Fruit fly (Drosophila melanogaster) whole organism, embryonic: ENCODE results near the gene moody.

Experiments
- C15 ChIP-seq: fragments of 200-800 bp; sonication (Bioruptor generic); IDR thresholded peaks from 3 replicates; pipeline ENCODE4 v1.3.6; 2022; ENCODE audit warnings: missing biosample characterization, missing genetic modification characterization
- CG10209 ChIP-seq: fragments of 200-800 bp; sonication (Bioruptor generic); optimal IDR thresholded peaks from 3 replicates; lab custom pipeline; 2017; ENCODE audit warnings: missing biosample characterization, mild to moderate bottlenecking, missing genetic modification characterization, missing genetic modification reagents
- CG1024 ChIP-seq: fragments of 200-800 bp; sonication (Bioruptor generic); IDR thresholded peaks from 2 replicates; pipeline ENCODE4 v1.3.6; 2022; ENCODE audit warnings: missing biosample characterization, missing genetic modification characterization
- CG12659 ChIP-seq: fragments of 200-800 bp; sonication (Bioruptor generic); optimal IDR thresholded peaks from 3 replicates; lab custom pipeline; 2017; ENCODE audit warnings: mild to moderate bottlenecking, missing biosample characterization, missing genetic modification reagents, missing genetic modification characterization
- CG12744 ChIP-seq: fragments of 200-800 bp; sonication (Bioruptor generic); optimal IDR thresholded peaks from 2 replicates; lab custom pipeline; 2016; ENCODE audit warnings: missing biosample characterization, missing genetic modification characterization
- CG14014 ChIP-seq: fragments of 200-800 bp; sonication (Bioruptor generic); IDR thresholded peaks from 2 replicates; pipeline ENCODE4 v1.3.6; 2022; ENCODE audit warnings: missing biosample characterization, missing genetic modification characterization
- CG16813 ChIP-seq: fragments of 200-800 bp; sonication (Bioruptor generic); IDR thresholded peaks from 3 replicates; pipeline ENCODE4 v1.3.6; 2022; ENCODE audit warnings: missing biosample characterization, missing genetic modification characterization; ENCODE audit not compliant: partially characterized antibody
- CG2199 ChIP-seq: fragments of 200-800 bp; sonication (Bioruptor generic); IDR thresholded peaks from 3 replicates; pipeline ENCODE4 v1.3.6; 2022; ENCODE audit warnings: missing biosample characterization, missing genetic modification characterization
- CG30020 ChIP-seq: fragments of 200-800 bp; optimal IDR thresholded peaks from 2 replicates; lab custom pipeline; 2019; ENCODE audit warnings: missing biosample characterization, mild to moderate bottlenecking, missing genetic modification characterization, moderate library complexity
- CG3065 ChIP-seq: fragments of 200-800 bp; sonication (Bioruptor generic); optimal IDR thresholded peaks from 2 replicates; lab custom pipeline; 2016; ENCODE audit warnings: missing biosample characterization, missing genetic modification characterization
- CG31365 ChIP-seq: fragments of 200-800 bp; sonication (Bioruptor generic); optimal IDR thresholded peaks from 2 replicates; lab custom pipeline; 2018; ENCODE audit warnings: missing biosample characterization, mild to moderate bottlenecking, missing genetic modification characterization
- CG5953 ChIP-seq: fragments of 200-800 bp; sonication (Bioruptor generic); IDR thresholded peaks from 2 replicates; pipeline ENCODE4 v1.3.6; 2022; ENCODE audit warnings: missing biosample characterization, missing genetic modification characterization
- CG6791 ChIP-seq: fragments of 200-800 bp; sonication (Bioruptor generic); IDR thresholded peaks from 3 replicates; pipeline ENCODE4 v1.3.6; 2022; ENCODE audit warnings: missing biosample characterization, missing genetic modification characterization; ENCODE audit not compliant: partially characterized antibody
- CG6813 ChIP-seq: fragments of 200-800 bp; sonication (Bioruptor generic); optimal IDR thresholded peaks from 2 replicates; lab custom pipeline; 2017; ENCODE audit warnings: missing biosample characterization, missing genetic modification characterization, mild to moderate bottlenecking, moderate library complexity, missing genetic modification reagents
- CG6854 ChIP-seq: fragments of 200-800 bp; sonication (Bioruptor generic); optimal IDR thresholded peaks from 3 replicates; lab custom pipeline; 2017; ENCODE audit warnings: missing biosample characterization, mild to moderate bottlenecking, missing genetic modification characterization
- CG7357 ChIP-seq: fragments of 200-800 bp; sonication (Bioruptor generic); IDR thresholded peaks from 3 replicates; pipeline ENCODE4 v1.3.6; 2022; ENCODE audit warnings: missing biosample characterization, missing genetic modification characterization
- CG8290 ChIP-seq, 3 experiments: fragments of 200-800 bp; sonication (Bioruptor generic); optimal IDR thresholded peaks; 2 replicates each; lab custom pipeline; 2016 to 2019; ENCODE audit warnings: missing biosample characterization in 3 of 3, missing genetic modification characterization in 3 of 3, mild to moderate bottlenecking in 2 of 3, moderate library complexity in 1 of 3
- CG9437 ChIP-seq: fragments of 200-800 bp; sonication (Bioruptor generic); optimal IDR thresholded peaks from 2 replicates; lab custom pipeline; 2018; ENCODE audit warnings: missing biosample characterization, mild to moderate bottlenecking, missing genetic modification characterization
- Dad ChIP-seq: fragments of 200-800 bp; sonication (Bioruptor generic); optimal IDR thresholded peaks from 3 replicates; lab custom pipeline; 2016; ENCODE audit warnings: missing biosample characterization, missing genetic modification characterization
- Dref ChIP-seq: fragments of 200-800 bp; sonication (Bioruptor generic); IDR thresholded peaks from 2 replicates; pipeline ENCODE4 v1.3.6; 2022; ENCODE audit warnings: missing biosample characterization, missing genetic modification characterization
- Fer3 ChIP-seq: fragments of 200-800 bp; sonication (Bioruptor generic); optimal IDR thresholded peaks from 2 replicates; lab custom pipeline; 2018; ENCODE audit warnings: missing biosample characterization, mild to moderate bottlenecking, missing genetic modification characterization, moderate library complexity
- HLH54F ChIP-seq: fragments of 200-800 bp; sonication (Bioruptor generic); optimal IDR thresholded peaks from 3 replicates; lab custom pipeline; 2016; ENCODE audit warnings: missing biosample characterization, missing genetic modification characterization
- HLHmδ ChIP-seq: fragments of 200-800 bp; sonication (Bioruptor generic); optimal IDR thresholded peaks from 2 replicates; lab custom pipeline; 2018; ENCODE audit warnings: missing biosample characterization, mild to moderate bottlenecking, missing genetic modification characterization, moderate library complexity
- Hand ChIP-seq: fragments of 200-800 bp; sonication (Bioruptor generic); optimal IDR thresholded peaks from 2 replicates; lab custom pipeline; 2017; ENCODE audit warnings: mild to moderate bottlenecking, missing biosample characterization, missing genetic modification reagents, missing genetic modification characterization
- Hsf ChIP-seq: fragments of 200-800 bp; sonication (Bioruptor generic); optimal IDR thresholded peaks from 3 replicates; lab custom pipeline; 2016; ENCODE audit warnings: missing biosample characterization, missing genetic modification characterization
- Nf-YB ChIP-seq: fragments of 200-800 bp; sonication (Bioruptor generic); optimal IDR thresholded peaks from 3 replicates; lab custom pipeline; 2019; ENCODE audit warnings: missing biosample characterization, mild to moderate bottlenecking, missing genetic modification characterization, moderate library complexity
- Oli ChIP-seq: fragments of 200-800 bp; sonication (Bioruptor generic); optimal IDR thresholded peaks from 2 replicates; lab custom pipeline; 2018; ENCODE audit warnings: missing biosample characterization, mild to moderate bottlenecking, missing genetic modification characterization, moderate library complexity
- Side ChIP-seq: fragments of 200-800 bp; sonication (Bioruptor generic); optimal IDR thresholded peaks from 2 replicates; lab custom pipeline; 2016; ENCODE audit warnings: missing biosample characterization, missing genetic modification characterization
- Sox102F ChIP-seq: fragments of 200-800 bp; sonication (Bioruptor generic); optimal IDR thresholded peaks from 2 replicates; lab custom pipeline; 2018; ENCODE audit warnings: missing biosample characterization, mild to moderate bottlenecking, missing genetic modification characterization, moderate library complexity
- aop ChIP-seq: fragments of 200-800 bp; sonication (Bioruptor generic); IDR thresholded peaks from 2 replicates; pipeline ENCODE4 v1.3.6; 2022; ENCODE audit warnings: missing biosample characterization, missing genetic modification characterization
- btn ChIP-seq: fragments of 200-800 bp; sonication (Bioruptor generic); optimal IDR thresholded peaks from 2 replicates; lab custom pipeline; 2016; ENCODE audit warnings: missing biosample characterization, missing genetic modification characterization
- da ChIP-seq: fragments of 200-800 bp; sonication (Bioruptor generic); optimal IDR thresholded peaks from 2 replicates; lab custom pipeline; 2016; ENCODE audit warnings: missing biosample characterization, missing genetic modification characterization
- danr ChIP-seq: fragments of 200-800 bp; sonication (Bioruptor generic); IDR thresholded peaks from 2 replicates; pipeline ENCODE4 v1.3.6; 2022; ENCODE audit warnings: missing biosample characterization, missing genetic modification characterization
- dysf ChIP-seq: fragments of 200-800 bp; sonication (Bioruptor generic); IDR thresholded peaks from 3 replicates; pipeline ENCODE4 v1.3.6; 2022; ENCODE audit warnings: missing biosample characterization, missing genetic modification characterization
- fd102C ChIP-seq: fragments of 200-800 bp; sonication (Bioruptor generic); optimal IDR thresholded peaks from 2 replicates; lab custom pipeline; 2018; ENCODE audit warnings: missing biosample characterization, mild to moderate bottlenecking, missing genetic modification characterization, moderate library complexity
- hkb ChIP-seq, 2 experiments: fragments of 200-800 bp in 1 of 2; fragments of >200 bp in 1 of 2; sonication (Bioruptor generic) in 1 of 2; IDR thresholded peaks in 1 of 2; optimal IDR thresholded peaks in 1 of 2; 2 replicates each; pipeline versions ENCODE4 v1.3.6 to Lab custom; 2017 to 2022; ENCODE audit warnings: missing biosample characterization in 1 of 2, missing genetic modification characterization in 1 of 2
- inv ChIP-seq: fragments of 200-800 bp; sonication (Bioruptor generic); IDR thresholded peaks from 2 replicates; pipeline ENCODE4 v1.3.6; 2022; ENCODE audit warnings: missing biosample characterization, missing genetic modification characterization; ENCODE audit not compliant: partially characterized antibody
- oc ChIP-seq: fragments of 200-800 bp; sonication (Bioruptor generic); optimal IDR thresholded peaks from 2 replicates; lab custom pipeline; 2018; ENCODE audit warnings: missing biosample characterization, mild to moderate bottlenecking, missing genetic modification characterization, moderate library complexity
- p53 ChIP-seq: fragments of 200-800 bp; sonication (Bioruptor generic); optimal IDR thresholded peaks from 2 replicates; lab custom pipeline; 2016; ENCODE audit warnings: missing biosample characterization, missing genetic modification characterization
- pros ChIP-seq: fragments of 200-800 bp; sonication (Bioruptor generic); optimal IDR thresholded peaks from 3 replicates; lab custom pipeline; 2019; ENCODE audit warnings: missing biosample characterization, mild to moderate bottlenecking, missing genetic modification characterization, moderate library complexity
- rib ChIP-seq: fragments of 200-800 bp; sonication (Bioruptor generic); IDR thresholded peaks from 2 replicates; pipeline ENCODE4 v1.3.6; 2022; ENCODE audit warnings: missing biosample characterization, missing genetic modification characterization
- row ChIP-seq: fragments of 200-800 bp; sonication (Bioruptor generic); IDR thresholded peaks from 3 replicates; pipeline ENCODE4 v1.3.6; 2022; ENCODE audit warnings: missing biosample characterization, missing genetic modification characterization
- schlank ChIP-seq: fragments of 200-800 bp; sonication (Bioruptor generic); optimal IDR thresholded peaks from 2 replicates; lab custom pipeline; 2018; ENCODE audit warnings: missing biosample characterization, mild to moderate bottlenecking, missing genetic modification characterization
- sisA ChIP-seq: fragments of 200-800 bp; sonication (Bioruptor generic); IDR thresholded peaks from 2 replicates; pipeline ENCODE4 v1.3.6; 2022; ENCODE audit warnings: missing biosample characterization, missing genetic modification characterization
- so ChIP-seq: fragments of 200-800 bp; sonication (Bioruptor generic); IDR thresholded peaks from 3 replicates; pipeline ENCODE4 v1.3.6; 2022; ENCODE audit warnings: missing biosample characterization, missing genetic modification characterization
- stc ChIP-seq: fragments of 200-800 bp; sonication (Bioruptor generic); IDR thresholded peaks from 2 replicates; pipeline ENCODE4 v1.3.6; 2022; ENCODE audit warnings: missing biosample characterization, missing genetic modification characterization
- tio ChIP-seq: fragments of 200-800 bp; sonication (Bioruptor generic); optimal IDR thresholded peaks from 2 replicates; lab custom pipeline; 2017; ENCODE audit warnings: missing biosample characterization, missing genetic modification characterization, inconsistent platforms
- unc-4 ChIP-seq: fragments of 200-800 bp; sonication (Bioruptor generic); IDR thresholded peaks from 2 replicates; pipeline ENCODE4 v1.3.6; 2022; ENCODE audit warnings: missing biosample characterization, missing genetic modification characterization; ENCODE audit not compliant: partially characterized antibody
- wor ChIP-seq: fragments of 200-800 bp; sonication (Bioruptor generic); IDR thresholded peaks from 2 replicates; pipeline ENCODE4 v1.3.6; 2022; ENCODE audit warnings: missing biosample characterization, missing genetic modification characterization
- zf30C ChIP-seq: fragments of 200-800 bp; sonication (Bioruptor generic); optimal IDR thresholded peaks from 3 replicates; lab custom pipeline; 2018; ENCODE audit warnings: missing biosample characterization, mild to moderate bottlenecking, missing genetic modification characterization

The moody gene

DNA sequence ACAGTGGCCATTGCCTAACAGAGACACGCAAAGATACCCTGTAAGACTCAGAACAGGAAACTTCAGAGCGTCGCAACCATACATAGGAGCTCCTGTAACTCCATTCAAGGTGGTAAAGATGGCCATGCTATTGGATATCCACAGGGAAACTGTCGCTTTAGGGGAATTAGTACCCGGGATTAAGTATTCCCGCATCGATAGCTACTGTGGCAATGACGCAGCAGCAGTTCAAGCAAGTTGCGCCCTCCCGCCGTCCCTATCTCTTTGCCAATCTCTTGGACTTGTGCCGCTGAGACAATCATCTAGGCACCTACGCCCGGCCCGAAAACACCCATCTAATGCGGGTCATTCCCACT, 20.8 kb upstream of the moody start (continued):
- peak; percentile 89 for TF ChIP-seq dysf (GFP tag; lab: Robert Waterston, UW)
- peak; percentile 69 for TF ChIP-seq CG14014 (GFP tag; lab: Robert Waterston, UW)
- TF ChIP-seq CG7357 (GFP tag; lab: Robert Waterston, UW) = peak; percentile 63; the same call in 2 of the 3 replicates
- TF ChIP-seq CG9437 (GFP tag; lab: Kevin White, UChicago) = peak; percentile 21
- peak; percentile 54 for TF ChIP-seq CG12659 (GFP tag; lab: Kevin White, UChicago)
- TF ChIP-seq CG3065 = no peak
- TF ChIP-seq Side (GFP tag; lab: Kevin White, UChicago) = peak; percentile 76
- TF ChIP-seq CG16813 (GFP tag; lab: Robert Waterston, UW) = no peak
- TF ChIP-seq sisA (GFP tag; lab: Robert Waterston, UW) = peak; percentile 69
- TF ChIP-seq Nf-YB (GFP tag; lab: Kevin White, UChicago) = no peak
- no peak for TF ChIP-seq da (GFP tag; lab: Kevin White, UChicago)
- no peak for TF ChIP-seq zf30C (GFP tag; lab: Kevin White, UChicago)
- peak; percentile 45 for TF ChIP-seq CG8290 (GFP tag; optimal IDR thresholded peaks at IDR 0.05; lab: Kevin White, UChicago)
- peak in 1 of 2 experiments; percentile 75 for TF ChIP-seq CG8290 (tag; optimal IDR thresholded peaks at IDR 0.05; lab: Kevin White, UChicago)
- TF ChIP-seq CG2199 = peak; percentile 34; the same call in 1 of the 3 replicates
- peak; percentile 34; the same call in 1 of the 2 replicates for TF ChIP-seq wor (GFP tag; lab: Robert Waterston, UW)
- TF ChIP-seq so = peak; percentile 72; the same call in 2 of the 3 replicates
- TF ChIP-seq Dad (GFP tag; lab: Kevin White, UChicago) = peak; percentile 7
- peak; percentile 58 for TF ChIP-seq Fer3 (tag; lab: Kevin White, UChicago)
- TF ChIP-seq CG10209 = peak; percentile 43
- no peak for TF ChIP-seq CG6791 (GFP tag; lab: Robert Waterston, UW)
- TF ChIP-seq unc-4 (GFP tag; lab: Robert Waterston, UW) = no peak
- no peak for TF ChIP-seq tio (GFP tag; lab: Kevin White, UChicago)
- TF ChIP-seq btn (GFP tag; lab: Kevin White, UChicago) = peak; percentile 15
- TF ChIP-seq pros (GFP tag; lab: Kevin White, UChicago) = no peak
- TF ChIP-seq C15 (GFP tag; lab: Robert Waterston, UW) = no peak
- TF ChIP-seq inv (GFP tag; lab: Robert Waterston, UW) = no peak
- TF ChIP-seq HLH54F (GFP tag; lab: Kevin White, UChicago) = peak; percentile 53
- no peak for TF ChIP-seq CG12744 (GFP tag; lab: Kevin White, UChicago)
- TF ChIP-seq p53 (GFP tag; lab: Kevin White, UChicago) = no peak
- peak; percentile 92 for TF ChIP-seq row (GFP tag; lab: Robert Waterston, UW)
- TF ChIP-seq Oli (tag; lab: Kevin White, UChicago) = peak; percentile 41
- no peak for TF ChIP-seq hkb (optimal IDR thresholded peaks at IDR 0.05; lab: Kevin White, UChicago)
- peak; percentile 72 for TF ChIP-seq hkb (GFP tag; IDR thresholded peaks at IDR 0.05; lab: Robert Waterston, UW)
- peak; percentile 47; the same call in 1 of the 2 replicates for TF ChIP-seq stc
- TF ChIP-seq CG1024 (GFP tag; lab: Robert Waterston, UW) = peak; percentile 39; the same call in 1 of the 2 replicates
- peak; percentile 66 for TF ChIP-seq Hand (GFP tag; lab: Kevin White, UChicago)
- TF ChIP-seq CG6854 (GFP tag; lab: Kevin White, UChicago) = peak; percentile 56
- no peak for TF ChIP-seq oc (tag; lab: Kevin White, UChicago)
- no peak for TF ChIP-seq Dref (GFP tag; lab: Robert Waterston, UW)
- TF ChIP-seq schlank = peak; percentile 23
- TF ChIP-seq danr (GFP tag; lab: Robert Waterston, UW) = peak; percentile 31; the same call in 1 of the 2 replicates
- TF ChIP-seq Sox102F (GFP tag; lab: Kevin White, UChicago) = peak; percentile 48
- TF ChIP-seq CG6813 (GFP tag; lab: Kevin White, UChicago) = no peak
- TF ChIP-seq rib (GFP tag; lab: Robert Waterston, UW) = peak; percentile 74
- TF ChIP-seq CG30020 (tag; lab: Kevin White, UChicago) = no peak
- no peak for TF ChIP-seq CG31365 (tag; lab: Kevin White, UChicago)
- TF ChIP-seq fd102C (GFP tag; lab: Kevin White, UChicago) = no peak
- TF ChIP-seq CG5953 (GFP tag; lab: Robert Waterston, UW) = no peak
- TF ChIP-seq HLHmδ (GFP tag; lab: Kevin White, UChicago) = no peak
- peak; percentile 39 for TF ChIP-seq Hsf (GFP tag; lab: Kevin White, UChicago)
- TF ChIP-seq aop (GFP tag; lab: Robert Waterston, UW) = no peak
